Fruit fly (Drosophila melanogaster) whole organism: ENCODE data around the gene CG13024.

Experiments used
- CG8478 ChIP-seq: fragments of >200 bp; optimal IDR thresholded peaks from 2 replicates; lab custom pipeline; 2018; ENCODE audit warnings: inconsistent platforms
- EcR ChIP-seq, 2 experiments: fragments of >200 bp; optimal IDR thresholded peaks; 2 replicates each; lab custom pipeline; 2017; ENCODE audit warnings: missing biosample characterization in 2 of 2, missing genetic modification characterization in 2 of 2, missing genetic modification reagents in 2 of 2
- pan ChIP-seq: fragments of >200 bp; optimal IDR thresholded peaks from 2 replicates; lab custom pipeline; 2017
- psq ChIP-seq: fragments of >200 bp; optimal IDR thresholded peaks from 2 replicates; lab custom pipeline; 2017
- usp ChIP-seq: fragments of >200 bp; optimal IDR thresholded peaks from 2 replicates; lab custom pipeline; 2017; ENCODE audit warnings: missing biosample characterization, missing genetic modification characterization, mixed read lengths

DNA sequence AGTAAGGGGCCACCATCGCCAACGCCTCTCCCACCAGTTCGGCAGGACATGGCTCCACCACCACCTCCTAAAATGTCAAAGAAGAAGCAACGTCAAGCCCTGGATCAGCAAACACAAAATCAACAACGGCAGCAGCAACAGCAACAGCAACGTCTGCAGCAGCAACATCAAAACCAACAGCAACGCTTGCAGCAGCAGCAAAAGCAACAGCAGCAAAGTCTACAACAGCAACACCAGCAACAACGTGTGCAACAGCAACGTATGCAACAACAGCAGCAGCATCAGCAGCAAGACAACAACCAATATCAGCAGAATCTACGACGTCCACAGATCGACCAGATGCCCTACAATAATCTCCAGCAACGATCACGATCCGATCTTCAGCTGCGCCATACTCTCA, 22.7 kb upstream of the CG13024 start:
- TF ChIP-seq usp (no peak), CG8478 (no peak), psq (lab: Kevin White, UChicago) (no peak), pan (lab: Kevin White, UChicago) (no peak), EcR (GFP tag; optimal IDR thresholded peaks at IDR 0.05; lab: Kevin White, UChicago) (no peak)
